Fruit fly (Drosophila melanogaster) S2 (cell line): ENCODE data around the gene CG9040.

ENCODE experiments used
- CG8478 ChIP-seq: fragments of >200 bp; optimal IDR thresholded peaks from 2 replicates; lab custom pipeline; 2018
- CTCF ChIP-seq, 2 experiments: fragments of >200 bp; optimal IDR thresholded peaks; 2 replicates each; lab custom pipeline; 2018

dm6 chr3L:13957789-13958188 is 29.9 kb upstream of the CG9040 start:
- TF ChIP-seq CG8478 (lab: Kevin White, UChicago) (no peak), CTCF (optimal IDR thresholded peaks at IDR 0.05; lab: Kevin White, UChicago) (no peak)
